Fruit fly (Drosophila melanogaster) ovary, adult (tissue): ENCODE results near the gene plh.

ENCODE experiments used
- CG17801 ChIP-seq: fragments of 200-800 bp; optimal IDR thresholded peaks from 2 replicates; lab custom pipeline; 2019; ENCODE audit warnings: missing biosample characterization, mild to moderate bottlenecking, missing genetic modification characterization, moderate library complexity; ENCODE audit not compliant: partially characterized antibody

The plh gene

dm6 chr3R:5040321-5040720 is 29.5 kb upstream of the plh start:
- TF ChIP-seq CG17801 (GFP tag; lab: Kevin White, UChicago) = no peak

DNA sequence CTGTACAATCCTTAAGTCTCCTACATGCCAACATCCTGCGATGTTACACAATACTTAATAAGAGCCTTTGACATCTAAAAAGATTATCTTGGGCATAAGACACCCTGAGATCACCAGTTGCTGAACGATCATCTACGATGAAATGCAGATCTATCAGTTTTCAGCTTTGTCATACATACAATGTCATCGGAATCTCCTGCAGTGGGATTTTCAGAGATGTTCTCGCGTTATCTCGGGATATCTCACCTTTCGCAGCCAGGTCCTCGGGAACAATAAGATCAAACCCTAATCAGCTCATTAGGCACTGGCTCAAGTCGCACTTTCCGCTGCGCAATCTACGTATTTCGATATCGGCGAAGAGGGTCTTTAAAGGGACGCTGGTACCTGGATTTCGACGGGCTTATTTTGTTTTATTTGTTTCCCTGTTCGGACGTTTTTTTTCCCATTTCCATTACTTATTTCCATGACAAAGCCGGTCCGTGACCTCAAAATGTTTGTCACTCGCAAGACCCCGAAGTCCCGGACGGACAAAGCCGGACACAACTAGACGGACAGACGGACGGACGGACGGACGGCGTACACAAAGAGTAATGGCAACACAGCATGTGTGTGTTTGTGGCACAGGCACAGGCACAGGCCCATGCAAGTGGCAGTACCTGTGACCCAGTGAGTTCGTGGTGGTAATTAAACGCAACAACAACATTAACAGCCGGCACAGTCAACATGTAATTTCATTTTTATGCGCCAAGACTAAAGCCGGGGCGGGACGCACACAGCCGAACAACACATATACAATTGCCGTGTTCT is 28.0 kb upstream of the plh start:
- TF ChIP-seq CG17801 (GFP tag; lab: Kevin White, UChicago) = no peak

- TF ChIP-seq CG17801 (GFP tag; lab: Kevin White, UChicago) = no peak
Measured at dm6 chr3R:5037532-5037931, 26.7 kb upstream of the plh start.

DNA sequence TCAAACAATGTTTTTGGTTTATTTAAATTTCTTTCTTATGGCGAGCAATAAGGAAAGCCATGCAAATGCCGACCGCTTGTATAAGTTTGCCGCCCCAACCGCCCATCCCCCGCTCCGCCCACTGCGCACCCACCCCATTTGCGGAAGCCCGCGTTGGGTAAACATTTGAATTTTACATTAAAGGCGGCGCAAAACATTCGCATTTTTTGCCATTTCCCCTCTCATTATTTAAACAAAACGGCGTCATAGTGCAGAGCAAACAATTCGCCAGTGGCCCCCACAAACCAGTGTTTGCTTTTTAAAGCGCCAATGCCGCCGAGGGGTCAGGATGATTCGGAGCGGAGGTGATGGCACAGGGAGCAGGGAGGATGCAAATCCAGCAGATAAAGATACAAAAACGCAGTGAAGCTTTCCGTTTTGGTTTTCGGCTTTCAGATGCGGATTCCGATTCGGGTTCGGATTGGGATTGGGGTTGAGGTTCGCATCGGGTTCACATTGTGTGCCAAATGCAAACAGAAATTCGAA is 24.6 kb upstream of the plh start:
- no peak for TF ChIP-seq CG17801 (GFP tag; lab: Kevin White, UChicago)

DNA sequence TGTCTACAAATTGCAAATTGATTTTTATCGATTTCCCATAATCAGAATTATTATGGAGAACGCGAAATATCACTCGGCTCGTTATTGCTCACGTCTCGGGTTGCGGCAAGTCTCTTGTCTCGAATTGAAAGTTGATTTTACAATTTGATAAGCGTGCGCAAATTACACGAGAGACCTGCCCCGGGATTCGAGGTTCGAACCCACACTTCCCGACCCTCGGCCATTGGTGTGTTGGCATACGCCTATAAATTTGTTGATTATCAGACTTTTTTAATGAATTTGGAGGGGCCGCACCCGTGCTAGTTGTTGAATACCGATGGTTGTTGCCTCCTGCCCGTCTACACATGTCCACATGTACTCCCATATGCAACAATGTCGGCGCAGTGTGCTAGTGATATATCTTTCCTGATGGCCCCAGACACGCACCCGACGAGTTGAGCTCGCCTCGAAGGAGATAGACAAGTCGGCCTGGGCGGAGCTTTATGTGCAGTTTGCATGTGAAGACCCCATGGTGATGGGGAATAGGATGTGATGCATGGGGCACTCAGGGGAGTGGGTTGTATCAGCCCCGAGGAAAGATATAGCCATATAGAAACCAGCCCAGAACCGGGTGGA is 22.4 kb upstream of the plh start:
- TF ChIP-seq CG17801 (GFP tag; lab: Kevin White, UChicago) = no peak

- TF ChIP-seq CG17801 (GFP tag; lab: Kevin White, UChicago) = no peak
Measured at dm6 chr3R:5032359-5032758, 21.5 kb upstream of the plh start.

- TF ChIP-seq CG17801 (GFP tag; lab: Kevin White, UChicago) = no peak
Measured at dm6 chr3R:5031881-5032280, 21.1 kb upstream of the plh start.

DNA sequence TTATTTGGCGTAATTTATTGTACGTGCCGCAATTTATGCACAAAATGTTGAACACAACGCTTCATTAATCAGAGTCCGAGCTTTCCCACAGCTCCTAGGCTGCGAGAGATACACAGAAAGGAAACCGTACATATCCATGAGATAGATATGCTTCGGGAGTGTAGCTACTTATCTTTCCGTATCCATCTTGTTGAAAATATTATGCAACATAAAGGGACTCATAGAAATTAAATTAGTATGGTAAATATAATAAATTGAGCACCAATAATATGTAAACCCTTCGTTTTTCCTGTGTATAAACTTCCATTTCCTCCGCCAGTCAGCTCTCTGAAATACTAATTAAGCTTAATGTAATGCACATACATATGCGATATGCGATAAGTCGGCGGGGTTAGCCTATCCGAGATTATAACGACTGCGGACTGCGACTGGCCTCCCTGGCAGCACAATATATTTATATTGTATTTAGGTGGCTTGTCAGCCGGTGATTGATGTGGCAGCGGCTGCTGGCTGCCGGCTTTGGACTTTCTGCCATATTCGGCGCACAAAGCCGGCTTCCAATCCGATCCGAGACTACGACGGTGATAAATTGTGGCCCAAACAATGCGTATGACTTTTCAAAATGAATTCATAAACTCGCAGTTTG is 20.0 kb upstream of the plh start:
- TF ChIP-seq CG17801 (GFP tag; lab: Kevin White, UChicago) = no peak

DNA sequence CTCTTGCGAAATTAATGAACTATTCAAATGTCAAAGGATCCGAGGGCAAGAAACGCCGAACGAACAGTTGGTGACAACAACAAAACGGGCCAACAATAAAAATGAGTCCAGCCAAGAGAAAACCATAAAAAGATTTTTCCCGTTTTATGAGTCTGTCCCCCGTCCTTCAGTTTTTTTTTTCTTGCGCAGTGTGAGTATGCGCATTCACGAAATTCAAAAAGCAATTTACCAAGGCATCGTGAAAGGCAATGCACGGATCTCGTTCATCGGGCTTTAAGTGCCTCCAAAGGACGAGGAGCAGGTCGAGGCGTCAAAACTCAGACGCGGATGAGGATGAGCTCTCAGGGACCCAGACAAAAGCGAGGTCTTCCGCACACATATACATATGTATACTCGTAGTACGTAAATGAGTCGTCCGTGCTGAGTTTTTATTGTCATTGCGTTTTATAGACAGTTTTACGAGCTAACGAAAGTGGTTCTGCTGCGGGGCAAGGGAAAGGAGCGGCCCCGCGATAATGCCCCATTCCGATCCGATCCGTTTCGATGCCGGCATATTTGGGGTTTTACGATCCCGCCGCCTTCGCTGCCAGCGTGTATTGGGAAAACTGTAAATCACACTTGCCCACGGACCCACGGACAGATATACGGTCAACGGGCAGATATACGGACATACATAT is 17.4 kb upstream of the plh start:
- TF ChIP-seq CG17801 (GFP tag; lab: Kevin White, UChicago) = no peak

DNA sequence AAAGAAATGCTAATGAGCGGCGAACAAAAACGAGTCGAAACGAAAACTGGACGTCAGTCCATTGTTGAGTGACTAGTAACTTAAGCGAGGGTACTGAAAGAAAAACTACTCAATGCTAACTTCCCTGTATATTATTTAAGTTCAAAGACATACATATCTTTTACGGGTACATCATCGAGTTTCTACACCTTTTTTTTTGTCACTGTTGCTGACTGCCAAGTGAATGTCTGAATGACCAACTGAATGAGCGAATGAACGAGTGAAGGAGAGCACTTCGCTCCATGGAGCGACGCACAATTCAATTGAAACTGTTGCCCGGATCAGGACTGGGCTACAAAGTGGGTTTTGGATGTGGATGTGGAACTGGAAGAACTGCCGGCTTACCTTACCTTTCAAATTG is 16.7 kb upstream of the plh start:
- no peak for TF ChIP-seq CG17801 (GFP tag; lab: Kevin White, UChicago)

DNA sequence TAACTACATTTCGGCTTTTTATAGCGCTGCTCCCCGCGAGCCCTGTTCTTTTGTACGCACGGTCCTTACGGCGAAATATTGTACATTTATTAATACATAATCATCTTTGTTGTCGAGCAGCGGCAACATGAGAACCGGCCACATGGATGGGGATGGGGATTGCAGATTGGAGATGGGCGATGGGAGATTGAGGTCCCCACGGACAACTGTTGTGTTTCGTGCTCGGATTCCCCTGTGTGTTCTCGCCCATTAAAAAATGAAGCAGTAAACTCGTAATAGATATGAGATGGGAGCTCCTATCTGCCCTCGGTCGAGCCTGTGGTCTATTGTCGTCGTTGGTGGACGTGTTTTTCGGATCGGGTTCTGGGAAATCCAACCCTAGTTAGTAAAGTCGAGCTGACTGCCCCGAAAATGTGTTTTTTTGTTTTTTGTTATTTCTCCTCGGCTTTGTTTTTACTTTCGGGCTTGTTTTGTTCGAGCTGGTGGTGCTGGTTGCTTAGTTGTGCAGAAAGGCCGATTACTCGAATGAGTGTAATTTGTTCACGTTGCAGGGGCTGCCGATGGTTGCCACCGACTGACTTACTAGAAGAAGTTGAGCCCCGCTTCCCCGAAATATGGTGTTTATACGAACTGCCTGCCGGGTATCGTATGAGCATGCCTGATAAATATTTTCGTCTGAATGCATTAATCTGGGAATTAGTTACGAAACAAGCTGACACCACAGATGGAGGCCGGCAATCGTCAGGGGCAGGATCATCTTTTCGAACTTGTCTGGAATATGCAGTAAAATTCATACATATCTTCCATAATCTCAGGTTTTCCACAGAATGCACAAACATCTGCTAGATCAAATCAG is 14.8 kb upstream of the plh start:
- TF ChIP-seq CG17801 (GFP tag; lab: Kevin White, UChicago) = no peak

dm6 chr3R:5023514-5024397 is 12.9 kb upstream of the plh start:
- no peak for TF ChIP-seq CG17801 (GFP tag; lab: Kevin White, UChicago)

DNA sequence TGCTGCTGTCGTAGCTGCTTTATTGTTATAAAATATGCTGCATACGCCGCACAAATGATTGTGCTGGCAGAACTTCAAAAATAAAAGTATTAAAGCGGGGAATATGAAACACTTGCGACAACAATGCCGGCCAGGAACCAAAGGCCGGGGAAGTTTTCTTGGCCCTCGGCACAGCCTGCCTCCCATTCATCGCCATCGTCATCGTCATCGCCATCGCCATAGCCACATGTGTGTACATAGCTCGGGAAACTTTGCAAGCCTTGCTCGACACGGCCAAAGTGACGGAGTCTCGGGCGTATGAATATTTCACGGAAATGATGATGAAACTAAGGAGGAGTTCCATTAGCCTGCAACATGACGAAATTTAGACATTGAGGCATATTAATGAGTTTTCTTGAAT is 11.6 kb upstream of the plh start:
- no peak for TF ChIP-seq CG17801 (GFP tag; lab: Kevin White, UChicago)
